Fruit fly (Drosophila melanogaster): ENCODE data around the gene ed.

Gene ed

DNA sequence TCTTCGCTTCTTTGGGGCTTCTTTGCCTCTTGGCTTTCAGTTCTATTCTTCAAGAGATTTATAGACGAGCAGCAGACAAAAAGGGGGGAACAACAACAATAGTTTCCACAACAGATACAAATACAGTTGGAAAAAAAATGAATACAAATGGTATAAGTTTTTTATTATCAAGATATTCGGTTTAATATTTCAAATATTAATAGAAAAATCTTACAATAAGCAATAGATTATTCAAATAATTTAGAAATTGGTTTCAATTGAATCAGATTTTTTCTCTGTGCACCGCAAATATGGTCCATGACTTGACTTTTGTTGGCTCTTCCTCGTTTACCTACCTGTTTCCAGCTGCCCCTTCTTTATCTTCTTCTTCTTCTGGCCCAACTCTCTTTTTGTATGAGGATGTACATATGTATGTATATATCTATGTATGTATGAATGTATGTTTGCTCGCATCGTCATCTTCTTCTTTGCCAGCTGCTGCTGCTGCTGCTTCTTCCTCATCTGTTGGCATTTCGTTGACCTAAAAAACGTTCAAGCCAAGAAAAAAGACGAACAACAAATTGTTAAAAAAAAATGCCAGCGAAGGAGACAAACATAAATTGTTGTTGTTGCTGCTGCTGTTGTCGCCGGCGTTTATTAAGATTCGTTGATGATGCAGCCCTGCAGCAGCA is 22.4 kb downstream of the ed start:
- TF ChIP-seq kay (GFP tag; ENCODE audit: borderline replicate concordance) (no peak), bab1 (GFP tag; optimal IDR thresholded peaks at IDR 0.05) (no peak), Crg-1 (GFP tag; optimal IDR thresholded peaks at IDR 0.05) (no peak), tj (GFP tag; optimal IDR thresholded peaks at IDR 0.05) (no peak), CG1620 (GFP tag; optimal IDR thresholded peaks at IDR 0.05) (no peak), CG7101 (tag; optimal IDR thresholded peaks at IDR 0.05) (no peak), Mnt (GFP tag; optimal IDR thresholded peaks at IDR 0.05) (no peak), Clk (GFP tag; optimal IDR thresholded peaks at IDR 0.05) (no peak), CG7045 (GFP tag; optimal IDR thresholded peaks at IDR 0.05) (no peak), CG12768 (GFP tag; optimal IDR thresholded peaks at IDR 0.05) (no peak), cic (GFP tag; optimal IDR thresholded peaks at IDR 0.05) (no peak)

- TF ChIP-seq CG12768 (GFP tag; optimal IDR thresholded peaks at IDR 0.05): no peak
- TF ChIP-seq tj (GFP tag; optimal IDR thresholded peaks at IDR 0.05): peak; percentile 47
Measured at dm6 chr2L:4054881-4055779, 24.0 kb downstream of the ed start.

- TF ChIP-seq pad (GFP tag; optimal IDR thresholded peaks at IDR 0.05) (no peak), CG14711 (tag; optimal IDR thresholded peaks at IDR 0.05) (no peak), CG5204 (GFP tag; optimal IDR thresholded peaks at IDR 0.05) (no peak), CG1620 (GFP tag; optimal IDR thresholded peaks at IDR 0.05) (no peak), CG7045 (GFP tag; optimal IDR thresholded peaks at IDR 0.05) (no peak), Crg-1 (GFP tag; optimal IDR thresholded peaks at IDR 0.05) (no peak), toe (GFP tag; optimal IDR thresholded peaks at IDR 0.05) (no peak), Clk (GFP tag; optimal IDR thresholded peaks at IDR 0.05) (no peak), CG7101 (tag; optimal IDR thresholded peaks at IDR 0.05) (no peak), cic (GFP tag; optimal IDR thresholded peaks at IDR 0.05) (no peak)
Measured at dm6 chr2L:4056781-4057180, 25.6 kb downstream of the ed start.

- TF ChIP-seq Clk (GFP tag; optimal IDR thresholded peaks at IDR 0.05) (no peak), bab1 (GFP tag; optimal IDR thresholded peaks at IDR 0.05) (no peak), CG7101 (tag; optimal IDR thresholded peaks at IDR 0.05) (no peak), toe (GFP tag; optimal IDR thresholded peaks at IDR 0.05) (no peak), ovo (GFP tag; optimal IDR thresholded peaks at IDR 0.05) (no peak), cic (GFP tag; optimal IDR thresholded peaks at IDR 0.05) (no peak), Crg-1 (GFP tag; optimal IDR thresholded peaks at IDR 0.05) (no peak), CG1620 (GFP tag; optimal IDR thresholded peaks at IDR 0.05) (no peak), Hr96 (GFP tag; optimal IDR thresholded peaks at IDR 0.05) (no peak), pad (GFP tag; optimal IDR thresholded peaks at IDR 0.05) (no peak), tj (GFP tag; optimal IDR thresholded peaks at IDR 0.05) (no peak)
Measured at dm6 chr2L:4060775-4061174, 29.6 kb downstream of the ed start.

DNA sequence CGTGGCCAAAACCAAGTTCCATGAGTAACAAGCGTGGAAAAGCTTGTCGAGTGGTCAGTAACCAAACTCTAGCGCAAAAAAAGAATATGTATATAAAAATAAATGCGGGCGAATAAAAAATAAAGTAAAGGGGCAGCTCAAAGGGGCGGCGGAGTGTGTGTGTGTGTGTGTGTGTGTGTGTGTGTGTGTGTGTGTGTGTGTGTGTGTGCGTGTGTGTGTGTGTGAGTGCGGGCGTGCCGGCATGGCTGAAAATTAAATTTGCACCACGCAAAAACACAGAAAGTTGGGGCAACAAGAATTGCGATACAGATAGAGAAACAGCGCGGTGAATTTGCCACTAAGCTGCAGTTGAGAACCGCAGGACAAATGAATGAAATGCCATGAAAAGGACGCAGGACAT is 31.7 kb downstream of the ed start:
- no peak for TF ChIP-seq CG7045 (GFP tag; optimal IDR thresholded peaks at IDR 0.05)
- TF ChIP-seq cic (GFP tag; optimal IDR thresholded peaks at IDR 0.05): no peak
- TF ChIP-seq CG11617 (GFP tag; optimal IDR thresholded peaks at IDR 0.05): no peak

DNA sequence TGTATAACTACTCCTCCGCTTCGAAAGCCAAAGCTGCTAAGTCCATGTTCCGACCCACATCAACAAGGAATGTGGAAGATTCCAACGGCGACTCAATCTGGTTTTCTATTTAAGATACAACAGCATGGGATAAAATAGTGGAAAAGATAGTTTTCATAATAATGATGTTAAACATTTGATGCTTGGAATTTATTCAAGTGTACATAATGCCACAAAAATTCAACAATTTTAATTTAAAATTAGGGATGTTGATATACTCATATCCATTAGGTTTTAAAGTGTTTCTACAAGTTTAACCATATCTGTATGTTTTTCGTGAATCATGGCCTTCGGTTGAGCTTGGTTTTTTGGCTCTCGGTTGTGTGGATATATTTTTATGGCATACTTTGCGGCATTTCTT is 32.3 kb downstream of the ed start:
- TF ChIP-seq kay (GFP tag; ENCODE audit: borderline replicate concordance) (no peak), tj (GFP tag; optimal IDR thresholded peaks at IDR 0.05) (no peak), ovo (GFP tag; optimal IDR thresholded peaks at IDR 0.05) (no peak), Hr96 (GFP tag; optimal IDR thresholded peaks at IDR 0.05) (no peak)

DNA sequence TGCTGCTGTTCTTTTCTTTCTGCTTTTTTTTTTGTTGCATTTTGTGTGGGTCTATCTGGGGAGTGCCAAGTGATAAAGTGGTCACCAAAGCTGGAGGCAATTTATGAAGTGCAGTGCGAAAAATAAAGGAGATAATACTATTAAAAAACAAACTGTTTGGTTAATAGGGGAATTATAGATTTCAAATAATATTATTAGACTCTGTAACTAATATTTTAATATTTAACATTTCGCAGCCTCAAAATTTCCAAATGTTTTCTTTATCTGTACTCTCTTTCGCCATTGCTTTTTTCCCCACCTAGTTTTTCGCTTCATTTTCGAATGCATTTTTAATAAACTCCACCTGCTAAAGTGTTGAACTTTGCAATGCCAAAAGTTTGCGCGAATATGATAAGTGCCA is 34.0 kb downstream of the ed start:
- TF ChIP-seq Crg-1 (GFP tag; optimal IDR thresholded peaks at IDR 0.05) (no peak), kay (GFP tag; ENCODE audit: borderline replicate concordance) (no peak), Clk (GFP tag; optimal IDR thresholded peaks at IDR 0.05) (no peak), CG1620 (GFP tag; optimal IDR thresholded peaks at IDR 0.05) (no peak), Hr96 (GFP tag; optimal IDR thresholded peaks at IDR 0.05) (no peak), CG33017 (tag; optimal IDR thresholded peaks at IDR 0.05) (no peak), pad (GFP tag; optimal IDR thresholded peaks at IDR 0.05) (no peak), CG5204 (GFP tag; optimal IDR thresholded peaks at IDR 0.05) (no peak), Mnt (GFP tag; optimal IDR thresholded peaks at IDR 0.05) (no peak), bab1 (GFP tag; optimal IDR thresholded peaks at IDR 0.05) (no peak), toe (GFP tag; optimal IDR thresholded peaks at IDR 0.05) (no peak), CG7045 (GFP tag; optimal IDR thresholded peaks at IDR 0.05) (no peak), CG14711 (tag; optimal IDR thresholded peaks at IDR 0.05) (no peak), cnc (optimal IDR thresholded peaks at IDR 0.05) (no peak), ovo (GFP tag; optimal IDR thresholded peaks at IDR 0.05) (no peak), CG7101 (tag; optimal IDR thresholded peaks at IDR 0.05) (no peak), CG11617 (GFP tag; optimal IDR thresholded peaks at IDR 0.05) (no peak), cic (GFP tag; optimal IDR thresholded peaks at IDR 0.05) (no peak), CG12768 (GFP tag; optimal IDR thresholded peaks at IDR 0.05) (no peak)
